Worm (Caenorhabditis elegans) whole organism, L4 larva: ENCODE measurements around the gene asp-12.
A peak's percentile ranks its signal among the peaks of the same experiment; 100 is the strongest.

Experiments used
- D1046.2 ChIP-seq: fragments of 200-800 bp; sonication (Bioruptor generic); IDR thresholded peaks from 2 replicates; pipeline ENCODE4 v1.3.6; 2022; ENCODE audit warnings: missing genetic modification characterization, missing compliant biosample characterization
- F49E8.2 ChIP-seq: sonication (generic microtip); optimal IDR thresholded peaks from 2 replicates; lab custom pipeline; 2016; ENCODE audit warnings: missing compliant biosample characterization, mild to moderate bottlenecking, missing genetic modification characterization, borderline replicate concordance
- T20F7.1 ChIP-seq: fragments of 200-800 bp; sonication (Bioruptor generic); optimal IDR thresholded peaks from 2 replicates; lab custom pipeline; 2018; ENCODE audit warnings: mild to moderate bottlenecking, missing genetic modification characterization, missing compliant biosample characterization
- Y75B8A.6 ChIP-seq: fragments of 200-800 bp; sonication (Bioruptor generic); IDR thresholded peaks from 2 replicates; pipeline ENCODE4 v1.3.6; 2022; ENCODE audit warnings: missing genetic modification reagents, missing genetic modification characterization, missing compliant biosample characterization
- ZK337.2 ChIP-seq: fragments of 200-800 bp; sonication (Bioruptor generic); IDR thresholded peaks from 2 replicates; pipeline ENCODE4 v1.3.6; 2022; ENCODE audit warnings: missing genetic modification reagents, missing genetic modification characterization, missing compliant biosample characterization
- ZK546.5 ChIP-seq, 2 experiments: sonication (generic microtip); optimal IDR thresholded peaks; 2 replicates each; lab custom pipeline; 2017; ENCODE audit warnings: missing biosample characterization in 2 of 2, missing genetic modification characterization in 2 of 2
- aha-1 ChIP-seq: fragments of 150-350 bp; peaks from one replicate; lab custom pipeline; 2014; ENCODE audit warnings: missing biosample characterization, missing genetic modification characterization
- aly-2 ChIP-seq: sonication (generic microtip); optimal IDR thresholded peaks from 2 replicates; lab custom pipeline; 2018; ENCODE audit warnings: missing biosample characterization, missing genetic modification characterization
- ces-1 ChIP-seq: fragments of 150-350 bp; sonication (generic microtip); optimal IDR thresholded peaks from 4 replicates; lab custom pipeline; 2014; ENCODE audit warnings: missing biosample characterization, missing genetic modification reagents, missing genetic modification characterization
- cey-2 ChIP-seq: sonication (generic microtip); optimal IDR thresholded peaks from 3 replicates; lab custom pipeline; 2017; ENCODE audit warnings: missing genetic modification characterization, mild to moderate bottlenecking, missing compliant biosample characterization, antibody characterized with exemption, borderline replicate concordance; ENCODE audit not compliant: insufficient read depth
- daf-16 ChIP-seq, 3 experiments: sonication (generic microtip); optimal IDR thresholded peaks; 2 replicates each; lab custom pipeline; 2016 to 2017; ENCODE audit warnings: missing genetic modification characterization in 3 of 3, missing genetic modification reagents in 3 of 3, mild to moderate bottlenecking in 2 of 3, missing compliant biosample characterization in 2 of 3, missing biosample characterization in 1 of 3, moderate library complexity in 1 of 3
- daf-19 ChIP-seq: fragments of 200-800 bp; sonication (Bioruptor generic); conservative IDR thresholded peaks from 2 replicates; pipeline ENCODE4 v1.3.6; 2022; ENCODE audit warnings: missing genetic modification characterization, missing compliant biosample characterization
- daf-8 ChIP-seq: fragments of 200-800 bp; sonication (Bioruptor generic); IDR thresholded peaks from 2 replicates; pipeline ENCODE4 v1.3.6; 2022; ENCODE audit warnings: missing genetic modification characterization, missing compliant biosample characterization
- dmd-6 ChIP-seq: fragments of 200-800 bp; sonication (Bioruptor generic); IDR thresholded peaks from 2 replicates; pipeline ENCODE4 v1.3.6; 2022; ENCODE audit warnings: missing genetic modification reagents, missing genetic modification characterization, missing compliant biosample characterization
- dmd-9 ChIP-seq: fragments of 200-800 bp; sonication (Bioruptor generic); IDR thresholded peaks from 2 replicates; pipeline ENCODE4 v1.3.6; 2022; ENCODE audit warnings: missing genetic modification reagents, missing genetic modification characterization, missing compliant biosample characterization
- dve-1 ChIP-seq: sonication (generic microtip); optimal IDR thresholded peaks from 2 replicates; lab custom pipeline; 2017; ENCODE audit warnings: antibody characterized with exemption, mild to moderate bottlenecking, missing genetic modification characterization, missing compliant biosample characterization; ENCODE audit not compliant: insufficient read depth
- egl-43 ChIP-seq: fragments of 200-800 bp; sonication (Bioruptor generic); IDR thresholded peaks from 2 replicates; pipeline ENCODE4 v1.3.6; 2022; ENCODE audit warnings: missing genetic modification reagents, missing genetic modification characterization, missing compliant biosample characterization
- gei-8 ChIP-seq: fragments of 200-800 bp; sonication (Bioruptor generic); optimal IDR thresholded peaks from 2 replicates; lab custom pipeline; 2018; ENCODE audit warnings: mild to moderate bottlenecking, missing genetic modification characterization, missing compliant biosample characterization
- hlh-11 ChIP-seq: fragments of 200-800 bp; sonication (Bioruptor generic); optimal IDR thresholded peaks from 2 replicates; lab custom pipeline; 2018; ENCODE audit warnings: mild to moderate bottlenecking, missing genetic modification characterization, missing compliant biosample characterization
- jun-1 ChIP-seq: fragments of 150-350 bp; optimal IDR thresholded peaks from 2 replicates; lab custom pipeline; 2014; ENCODE audit warnings: missing biosample characterization, missing genetic modification reagents, missing genetic modification characterization
- lir-3 ChIP-seq: sonication (generic microtip); optimal IDR thresholded peaks from 2 replicates; lab custom pipeline; 2016; ENCODE audit warnings: mild to moderate bottlenecking, missing genetic modification characterization, missing compliant biosample characterization
- madf-5 ChIP-seq, 2 experiments: fragments of 200-800 bp; sonication (Bioruptor generic); IDR thresholded peaks; 2 replicates each; pipeline ENCODE4 v1.3.6; 2022; ENCODE audit warnings: missing compliant biosample characterization in 2 of 2, missing genetic modification characterization in 2 of 2
- madf-9 ChIP-seq: fragments of 200-800 bp; sonication (Bioruptor generic); conservative IDR thresholded peaks from 2 replicates; pipeline ENCODE4 v1.3.6; 2022; ENCODE audit warnings: missing genetic modification reagents, missing genetic modification characterization, missing compliant biosample characterization
- mdt-29 ChIP-seq: fragments of 200-800 bp; sonication (Bioruptor generic); IDR thresholded peaks from 2 replicates; pipeline ENCODE4 v1.3.6; 2022; ENCODE audit warnings: missing genetic modification reagents, missing genetic modification characterization, missing compliant biosample characterization
- mes-2 ChIP-seq: sonication (generic microtip); optimal IDR thresholded peaks from 2 replicates; lab custom pipeline; 2016; ENCODE audit warnings: missing genotype, mild to moderate bottlenecking, missing genetic modification characterization, missing compliant biosample characterization; ENCODE audit not compliant: poor library complexity, severe bottlenecking
- nhr-10 ChIP-seq: fragments of 150-350 bp; optimal IDR thresholded peaks from 2 replicates; lab custom pipeline; 2014; ENCODE audit warnings: missing biosample characterization, missing genetic modification characterization
- nhr-28 ChIP-seq: fragments of 150-350 bp; optimal IDR thresholded peaks from 2 replicates; lab custom pipeline; 2014; ENCODE audit warnings: missing biosample characterization, missing genetic modification characterization
- nhr-48 ChIP-seq: sonication (generic microtip); optimal IDR thresholded peaks from 2 replicates; lab custom pipeline; 2016; ENCODE audit warnings: mild to moderate bottlenecking, missing genetic modification characterization, missing compliant biosample characterization
- nhr-76 ChIP-seq: fragments of 150-350 bp; optimal IDR thresholded peaks from 2 replicates; lab custom pipeline; 2014; ENCODE audit warnings: missing biosample characterization, missing genetic modification characterization
- nhr-77 ChIP-seq: fragments of 150-350 bp; optimal IDR thresholded peaks from 2 replicates; lab custom pipeline; 2014; ENCODE audit warnings: missing biosample characterization, missing genetic modification characterization
- php-3 ChIP-seq: fragments of 200-800 bp; sonication (Bioruptor generic); IDR thresholded peaks from 2 replicates; pipeline ENCODE4 v1.3.6; 2022; ENCODE audit warnings: missing genetic modification reagents, missing genetic modification characterization, missing compliant biosample characterization
- pqm-1 ChIP-seq: sonication (generic microtip); optimal IDR thresholded peaks from 2 replicates; lab custom pipeline; 2017; ENCODE audit warnings: missing biosample characterization, missing genetic modification characterization
- sdz-12 ChIP-seq: fragments of 200-800 bp; sonication (Bioruptor generic); optimal IDR thresholded peaks from 2 replicates; lab custom pipeline; 2018; ENCODE audit warnings: mild to moderate bottlenecking, missing genetic modification characterization, missing compliant biosample characterization
- skn-1 ChIP-seq: fragments of 150-350 bp; optimal IDR thresholded peaks from 2 replicates; lab custom pipeline; 2014; ENCODE audit warnings: missing biosample characterization, missing genetic modification characterization
- unc-130 ChIP-seq: sonication (generic microtip); optimal IDR thresholded peaks from 2 replicates; lab custom pipeline; 2016; ENCODE audit warnings: missing genetic modification reagents, missing genetic modification characterization, missing compliant biosample characterization
- unc-62 ChIP-seq, 3 experiments: fragments of 150-350 bp in 1 of 3; sonication (generic microtip); optimal IDR thresholded peaks in 2 of 3; peaks in 1 of 3; 1 replicate in 1 of 3; 2 replicates in 2 of 3; lab custom pipeline; 2014 to 2017; ENCODE audit warnings: missing biosample characterization in 3 of 3, missing genetic modification characterization in 3 of 3, missing genetic modification reagents in 3 of 3, missing genotype in 1 of 3
- zag-1 ChIP-seq: fragments of 150-350 bp; optimal IDR thresholded peaks from 2 replicates; lab custom pipeline; 2014; ENCODE audit warnings: missing biosample characterization, missing genetic modification characterization
- ztf-7 ChIP-seq: fragments of 150-350 bp; optimal IDR thresholded peaks from 2 replicates; lab custom pipeline; 2014; ENCODE audit warnings: missing biosample characterization, missing genetic modification characterization

asp-12 gene

ce11 chrV:8268902-8269301 is at the start of gene asp-12, which contains the start of gene asp-6:
Gene asp-12 (plus strand): TSS chrV:8269210.
Gene asp-6 (minus strand): TSS chrV:8268937.
- TF ChIP-seq dmd-6 (GFP tag; lab: Robert Waterston, UW): peak; percentile 84
- TF ChIP-seq egl-43 (GFP tag; lab: Robert Waterston, UW): no peak
- peak; percentile 80 for TF ChIP-seq nhr-28 (tag; lab: Kevin White, UChicago)
- TF ChIP-seq dve-1 (tag; lab: Kevin White, UChicago): peak; percentile 59
- no peak for TF ChIP-seq jun-1 (tag; lab: Kevin White, UChicago)
- no peak for TF ChIP-seq daf-19
- no peak for TF ChIP-seq sdz-12 (GFP tag; lab: Kevin White, UChicago)
- TF ChIP-seq mdt-29 (GFP tag; lab: Robert Waterston, UW): peak; percentile 28; the same call in 1 of the 2 replicates
- TF ChIP-seq daf-8 (GFP tag; lab: Robert Waterston, UW): no peak
- TF ChIP-seq nhr-48: peak; percentile 29
- TF ChIP-seq daf-16 (GFP tag; optimal IDR thresholded peaks at IDR 0.05; lab: Kevin White, UChicago): no peak
- TF ChIP-seq daf-16 (tag; optimal IDR thresholded peaks at IDR 0.05; lab: Kevin White, UChicago): peak; percentile 64
- peak; percentile 69 for TF ChIP-seq hlh-11
- 0 out of 2 replicates have a peak, but pooled peaks have one; percentile 6 for TF ChIP-seq Y75B8A.6 (GFP tag; lab: Robert Waterston, UW)
- TF ChIP-seq F49E8.2 (tag; lab: Kevin White, UChicago): no peak
- TF ChIP-seq pqm-1 (tag; lab: Kevin White, UChicago): peak; percentile 59
- TF ChIP-seq nhr-76 (tag; lab: Kevin White, UChicago): no peak
- TF ChIP-seq php-3: peak; percentile 80
- TF ChIP-seq nhr-77 (tag; lab: Kevin White, UChicago): peak; percentile 78
- no peak for TF ChIP-seq ces-1 (GFP tag; lab: Kevin White, UChicago)
- no peak for TF ChIP-seq unc-130 (GFP tag; lab: Kevin White, UChicago)
- TF ChIP-seq unc-62 (GFP tag; optimal IDR thresholded peaks at IDR 0.05 in 1 of 2; lab: Kevin White, UChicago): peak in 1 of 2 experiments; percentile 12
- no peak for TF ChIP-seq unc-62 (tag; optimal IDR thresholded peaks at IDR 0.05; lab: Kevin White, UChicago)
- no peak for TF ChIP-seq madf-9 (GFP tag; lab: Robert Waterston, UW)
- no peak for TF ChIP-seq zag-1 (tag; lab: Kevin White, UChicago)
- no peak for TF ChIP-seq madf-5 (GFP tag; IDR thresholded peaks at IDR 0.05; lab: Robert Waterston, UW)
- no peak for TF ChIP-seq T20F7.1 (GFP tag; lab: Kevin White, UChicago)
- no peak for TF ChIP-seq aly-2 (tag; lab: Kevin White, UChicago)
- no peak for TF ChIP-seq nhr-10 (tag; lab: Kevin White, UChicago)
- no peak for TF ChIP-seq aha-1 (tag; lab: Kevin White, UChicago)
- no peak for TF ChIP-seq ZK337.2 (GFP tag; lab: Robert Waterston, UW)
- no peak for TF ChIP-seq gei-8 (GFP tag; lab: Kevin White, UChicago)
- peak; percentile 28 for TF ChIP-seq mes-2 (tag; lab: Kevin White, UChicago)
- TF ChIP-seq dmd-9 (GFP tag; lab: Robert Waterston, UW): no peak
- no peak for TF ChIP-seq D1046.2 (GFP tag; lab: Robert Waterston, UW)
- TF ChIP-seq skn-1 (tag; lab: Kevin White, UChicago): no peak
- no peak for TF ChIP-seq cey-2
- TF ChIP-seq ZK546.5 (tag; optimal IDR thresholded peaks at IDR 0.05; lab: Kevin White, UChicago): no peak
- TF ChIP-seq lir-3 (tag; lab: Kevin White, UChicago): no peak
- no peak for TF ChIP-seq ztf-7
- TF ChIP-seq, all 104 proteins: peak for 13

- TF ChIP-seq unc-62 (GFP tag; optimal IDR thresholded peaks at IDR 0.05 in 1 of 2; lab: Kevin White, UChicago): peak in 1 of 2 experiments; percentile 96
- no peak for TF ChIP-seq unc-62 (tag; optimal IDR thresholded peaks at IDR 0.05; lab: Kevin White, UChicago)
- TF ChIP-seq madf-9 (GFP tag; lab: Robert Waterston, UW): no peak
Observed at ce11 chrV:8219550-8219949, 49.5 kb upstream of the asp-12 start.
